Worm (Caenorhabditis elegans) whole organism, L2 larva: ENCODE data around the gene skpo-2.

ENCODE experiments used
- ceh-82 ChIP-seq: fragments of 150-350 bp; optimal IDR thresholded peaks from 2 replicates; lab custom pipeline; 2014; ENCODE audit warnings: missing biosample characterization, missing genetic modification characterization
- sma-9 ChIP-seq, 2 experiments: fragments of 150-350 bp in 1 of 2; sonication (generic microtip) in 1 of 2; optimal IDR thresholded peaks; 2 replicates each; lab custom pipeline; 2014 to 2016; ENCODE audit warnings: missing genetic modification characterization in 2 of 2, mild to moderate bottlenecking in 1 of 2, missing biosample characterization in 1 of 2, missing compliant biosample characterization in 1 of 2, missing genetic modification reagents in 1 of 2, moderate library complexity in 1 of 2

ce11 chrII:3429400-3429799 lies 6.9 kb downstream of the skpo-2 start, which contains the start of gene C16C8.18:
- TF ChIP-seq ceh-82 (tag; lab: Kevin White, UChicago) (no peak), sma-9 (GFP tag; optimal IDR thresholded peaks at IDR 0.05; lab: Kevin White, UChicago) (no peak), sma-9 (tag; optimal IDR thresholded peaks at IDR 0.05; lab: Kevin White, UChicago) (no peak)
